Fruit fly (Drosophila melanogaster) whole organism, embryonic: ENCODE data around the gene GlyRS.

Experiments used
- Aef1 ChIP-seq: fragments of 200-800 bp; sonication (Bioruptor generic); IDR thresholded peaks from 3 replicates; pipeline ENCODE4 v1.3.6; 2022; ENCODE audit warnings: missing biosample characterization, missing genetic modification characterization
- Asciz ChIP-seq: fragments of 200-800 bp; sonication (Bioruptor generic); optimal IDR thresholded peaks from 2 replicates; lab custom pipeline; 2017; ENCODE audit warnings: missing biosample characterization, mild to moderate bottlenecking, missing genetic modification characterization, missing genetic modification reagents
- BEAF-32 ChIP-seq: fragments of 200-800 bp; sonication (Bioruptor generic); optimal IDR thresholded peaks from 3 replicates; lab custom pipeline; 2017; ENCODE audit warnings: missing biosample characterization, missing genetic modification characterization, mild to moderate bottlenecking, moderate library complexity, missing genetic modification reagents
- C15 ChIP-seq: fragments of 200-800 bp; sonication (Bioruptor generic); IDR thresholded peaks from 3 replicates; pipeline ENCODE4 v1.3.6; 2022; ENCODE audit warnings: missing biosample characterization, missing genetic modification characterization
- CG10267 ChIP-seq: fragments of 200-800 bp; sonication (Bioruptor generic); optimal IDR thresholded peaks from 2 replicates; lab custom pipeline; 2018; ENCODE audit warnings: missing biosample characterization, mild to moderate bottlenecking, missing genetic modification characterization, moderate library complexity
- CG10565 ChIP-seq: fragments of 200-800 bp; sonication (Bioruptor generic); optimal IDR thresholded peaks from 3 replicates; lab custom pipeline; 2016; ENCODE audit warnings: missing biosample characterization, mild to moderate bottlenecking, missing genetic modification characterization
- CG10959 ChIP-seq: fragments of 200-800 bp; sonication (Bioruptor generic); IDR thresholded peaks from 2 replicates; pipeline ENCODE4 v1.3.6; 2022; ENCODE audit warnings: missing biosample characterization, missing genetic modification characterization
- CG11696 ChIP-seq: fragments of 200-800 bp; sonication (Bioruptor generic); IDR thresholded peaks from 2 replicates; pipeline ENCODE4 v1.3.6; 2022; ENCODE audit warnings: missing biosample characterization, missing genetic modification characterization
- CG12769 ChIP-seq: fragments of 200-800 bp; sonication (Bioruptor generic); optimal IDR thresholded peaks from 2 replicates; lab custom pipeline; 2019; ENCODE audit warnings: missing biosample characterization, mild to moderate bottlenecking, missing genetic modification characterization, moderate library complexity
- CG13123 ChIP-seq: fragments of 200-800 bp; sonication (Bioruptor generic); optimal IDR thresholded peaks from 2 replicates; lab custom pipeline; 2016; ENCODE audit warnings: missing biosample characterization, missing genetic modification characterization
- CG13624 ChIP-seq: fragments of 200-800 bp; sonication (Bioruptor generic); optimal IDR thresholded peaks from 2 replicates; lab custom pipeline; 2016; ENCODE audit warnings: missing biosample characterization, missing genetic modification characterization
- CG13894 ChIP-seq: fragments of 200-800 bp; sonication (Bioruptor generic); optimal IDR thresholded peaks from 3 replicates; lab custom pipeline; 2018; ENCODE audit warnings: missing biosample characterization, mild to moderate bottlenecking, missing genetic modification characterization, moderate library complexity
- CG15696 ChIP-seq: fragments of 200-800 bp; sonication (Bioruptor generic); optimal IDR thresholded peaks from 2 replicates; lab custom pipeline; 2019; ENCODE audit warnings: missing biosample characterization, mild to moderate bottlenecking, missing genetic modification characterization, moderate library complexity
- CG17361 ChIP-seq: fragments of 200-800 bp; sonication (Bioruptor generic); IDR thresholded peaks from 3 replicates; pipeline ENCODE4 v1.3.6; 2022; ENCODE audit warnings: missing biosample characterization, missing genetic modification characterization
- CG17568 ChIP-seq: fragments of 200-800 bp; sonication (Bioruptor generic); optimal IDR thresholded peaks from 2 replicates; lab custom pipeline; 2018; ENCODE audit warnings: missing biosample characterization, mild to moderate bottlenecking, missing genetic modification characterization, moderate library complexity
- CG18599 ChIP-seq: fragments of 200-800 bp; sonication (Bioruptor generic); optimal IDR thresholded peaks from 3 replicates; lab custom pipeline; 2017; ENCODE audit warnings: missing biosample characterization, missing genetic modification characterization, mild to moderate bottlenecking, moderate library complexity, missing genetic modification reagents
- CG2202 ChIP-seq: fragments of 200-800 bp; sonication (Bioruptor generic); optimal IDR thresholded peaks from 2 replicates; lab custom pipeline; 2018; ENCODE audit warnings: missing biosample characterization, mild to moderate bottlenecking, missing genetic modification characterization
- CG2678 ChIP-seq: fragments of 200-800 bp; sonication (Bioruptor generic); optimal IDR thresholded peaks from 3 replicates; lab custom pipeline; 2019; ENCODE audit warnings: missing biosample characterization, mild to moderate bottlenecking, missing genetic modification characterization, moderate library complexity
- CG34376 ChIP-seq: fragments of 200-800 bp; sonication (Bioruptor generic); optimal IDR thresholded peaks from 2 replicates; lab custom pipeline; 2018; ENCODE audit warnings: missing biosample characterization, mild to moderate bottlenecking, missing genetic modification characterization
- CG3847 ChIP-seq: fragments of 200-800 bp; sonication (Bioruptor generic); IDR thresholded peaks from 2 replicates; pipeline ENCODE4 v1.3.6; 2022; ENCODE audit warnings: missing biosample characterization, missing genetic modification characterization
- CG4360 ChIP-seq: fragments of 200-800 bp; sonication (Bioruptor generic); IDR thresholded peaks from 2 replicates; pipeline ENCODE4 v1.3.6; 2022; ENCODE audit warnings: missing biosample characterization, missing genetic modification characterization
- CG4730 ChIP-seq: fragments of 200-800 bp; sonication (Bioruptor generic); IDR thresholded peaks from 2 replicates; pipeline ENCODE4 v1.3.6; 2022; ENCODE audit warnings: missing biosample characterization, missing genetic modification characterization
- CG5180 ChIP-seq: fragments of 200-800 bp; sonication (Bioruptor generic); optimal IDR thresholded peaks from 3 replicates; lab custom pipeline; 2017; ENCODE audit warnings: missing biosample characterization, missing genetic modification characterization, mild to moderate bottlenecking, moderate library complexity, missing genetic modification reagents
- CG8089 ChIP-seq: fragments of 200-800 bp; sonication (Bioruptor generic); optimal IDR thresholded peaks from 3 replicates; lab custom pipeline; 2016; ENCODE audit warnings: missing biosample characterization, missing genetic modification characterization
- CG8944 ChIP-seq: fragments of 200-800 bp; sonication (Bioruptor generic); optimal IDR thresholded peaks from 3 replicates; lab custom pipeline; 2016; ENCODE audit warnings: missing biosample characterization, missing genetic modification characterization
- Dbx ChIP-seq: fragments of 200-800 bp; sonication (Bioruptor generic); IDR thresholded peaks from 3 replicates; pipeline ENCODE4 v1.3.6; 2022; ENCODE audit warnings: missing biosample characterization, missing genetic modification characterization
- Drgx ChIP-seq: fragments of 200-800 bp; sonication (Bioruptor generic); IDR thresholded peaks from 2 replicates; pipeline ENCODE4 v1.3.6; 2022; ENCODE audit warnings: missing biosample characterization, missing genetic modification characterization
- E2f1 ChIP-seq: fragments of 200-800 bp; sonication (Bioruptor generic); IDR thresholded peaks from 2 replicates; pipeline ENCODE4 v1.3.6; 2022; ENCODE audit warnings: missing biosample characterization, missing genetic modification characterization
- Gug ChIP-seq: fragments of 200-800 bp; sonication (Bioruptor generic); IDR thresholded peaks from 4 replicates; pipeline ENCODE4 v1.3.6; 2022; ENCODE audit warnings: missing biosample characterization, missing genetic modification characterization
- Kr ChIP-seq: fragments of 200-800 bp; sonication (Bioruptor generic); optimal IDR thresholded peaks from 2 replicates; lab custom pipeline; 2017; ENCODE audit warnings: missing biosample characterization, mild to moderate bottlenecking, missing genetic modification characterization
- Oaz ChIP-seq: fragments of 200-800 bp; sonication (Bioruptor generic); IDR thresholded peaks from 2 replicates; pipeline ENCODE4 v1.3.6; 2022; ENCODE audit warnings: missing biosample characterization, missing genetic modification characterization
- Ravus ChIP-seq: fragments of 200-800 bp; sonication (Bioruptor generic); IDR thresholded peaks from 2 replicates; pipeline ENCODE4 v1.3.6; 2022; ENCODE audit warnings: missing biosample characterization, missing genetic modification characterization
- Rx ChIP-seq: fragments of 200-800 bp; sonication (Bioruptor generic); IDR thresholded peaks from 2 replicates; pipeline ENCODE4 v1.3.6; 2022; ENCODE audit warnings: missing biosample characterization, missing genetic modification characterization
- bab2 ChIP-seq: fragments of 200-800 bp; sonication (Bioruptor generic); optimal IDR thresholded peaks from 2 replicates; lab custom pipeline; 2016; ENCODE audit warnings: missing biosample characterization, missing genetic modification characterization
- chm ChIP-seq: fragments of 200-800 bp; sonication (Bioruptor generic); IDR thresholded peaks from 2 replicates; pipeline ENCODE4 v1.3.6; 2022; ENCODE audit warnings: missing biosample characterization, missing genetic modification characterization
- cwo ChIP-seq: fragments of 200-800 bp; sonication (Bioruptor generic); optimal IDR thresholded peaks from 3 replicates; lab custom pipeline; 2017; ENCODE audit warnings: missing biosample characterization, missing genetic modification characterization, mild to moderate bottlenecking, moderate library complexity, missing genetic modification reagents
- dati ChIP-seq: fragments of 200-800 bp; sonication (Bioruptor generic); IDR thresholded peaks from 2 replicates; pipeline ENCODE4 v1.3.6; 2022; ENCODE audit warnings: missing biosample characterization, missing genetic modification characterization
- dmrt11E ChIP-seq: fragments of 200-800 bp; sonication (Bioruptor generic); optimal IDR thresholded peaks from 3 replicates; lab custom pipeline; 2018; ENCODE audit warnings: missing biosample characterization, mild to moderate bottlenecking, missing genetic modification characterization, moderate library complexity
- gcm ChIP-seq: fragments of 200-800 bp; sonication (Bioruptor generic); optimal IDR thresholded peaks from 2 replicates; lab custom pipeline; 2019; ENCODE audit warnings: missing biosample characterization, mild to moderate bottlenecking, missing genetic modification characterization, moderate library complexity
- h ChIP-seq: fragments of >200 bp; optimal IDR thresholded peaks from 2 replicates; lab custom pipeline; 2017
- nmo ChIP-seq: fragments of 200-800 bp; sonication (Bioruptor generic); optimal IDR thresholded peaks from 2 replicates; lab custom pipeline; 2018; ENCODE audit warnings: missing biosample characterization, mild to moderate bottlenecking, missing genetic modification characterization, moderate library complexity
- pros ChIP-seq: fragments of 200-800 bp; sonication (Bioruptor generic); optimal IDR thresholded peaks from 3 replicates; lab custom pipeline; 2019; ENCODE audit warnings: missing biosample characterization, mild to moderate bottlenecking, missing genetic modification characterization, moderate library complexity
- ro ChIP-seq: fragments of 200-800 bp; sonication (Bioruptor generic); IDR thresholded peaks from 2 replicates; pipeline ENCODE4 v1.3.6; 2022; ENCODE audit warnings: missing biosample characterization, missing genetic modification characterization
- schlank ChIP-seq: fragments of 200-800 bp; sonication (Bioruptor generic); optimal IDR thresholded peaks from 2 replicates; lab custom pipeline; 2018; ENCODE audit warnings: missing biosample characterization, mild to moderate bottlenecking, missing genetic modification characterization
- shn ChIP-seq: fragments of 200-800 bp; sonication (Bioruptor generic); optimal IDR thresholded peaks from 3 replicates; lab custom pipeline; 2016; ENCODE audit warnings: missing biosample characterization, missing genetic modification characterization
- sisA ChIP-seq: fragments of 200-800 bp; sonication (Bioruptor generic); IDR thresholded peaks from 2 replicates; pipeline ENCODE4 v1.3.6; 2022; ENCODE audit warnings: missing biosample characterization, missing genetic modification characterization
- sob ChIP-seq: fragments of 200-800 bp; sonication (Bioruptor generic); IDR thresholded peaks from 2 replicates; pipeline ENCODE4 v1.3.6; 2022; ENCODE audit warnings: missing biosample characterization, missing genetic modification characterization
- stwl ChIP-seq: fragments of 200-800 bp; sonication (Bioruptor generic); optimal IDR thresholded peaks from 3 replicates; lab custom pipeline; 2018; ENCODE audit warnings: missing biosample characterization, mild to moderate bottlenecking, missing genetic modification characterization, moderate library complexity
- tin ChIP-seq: fragments of 200-800 bp; sonication (Bioruptor generic); optimal IDR thresholded peaks from 3 replicates; lab custom pipeline; 2016; ENCODE audit warnings: missing biosample characterization, missing genetic modification characterization
- vvl ChIP-seq: fragments of 200-800 bp; sonication (Bioruptor generic); IDR thresholded peaks from 2 replicates; pipeline ENCODE4 v1.3.6; 2022; ENCODE audit warnings: missing biosample characterization, missing genetic modification characterization
- zen ChIP-seq: fragments of 200-800 bp; sonication (Bioruptor generic); optimal IDR thresholded peaks from 3 replicates; lab custom pipeline; 2018; ENCODE audit warnings: missing biosample characterization, mild to moderate bottlenecking, missing genetic modification characterization, moderate library complexity

GlyRS gene

dm6 chr3L:15102669-15103309 lies 7.8 kb downstream of the GlyRS start (continued):
- TF ChIP-seq C15 (GFP tag; lab: Robert Waterston, UW) (no peak), bab2 (GFP tag; lab: Kevin White, UChicago) (no peak), sisA (GFP tag; lab: Robert Waterston, UW) (no peak; the same call in 1 of the 2 replicates), zen (tag; lab: Kevin White, UChicago) (no peak), CG3847 (GFP tag; lab: Robert Waterston, UW) (no peak), stwl (tag; lab: Kevin White, UChicago) (no peak), Oaz (no peak), nmo (GFP tag; lab: Kevin White, UChicago) (no peak), gcm (no peak), vvl (0 out of 2 replicates have a peak, but pooled peaks have one; percentile 15), CG4360 (no peak), pros (no peak), Rx (GFP tag; lab: Robert Waterston, UW) (no peak), CG10959 (GFP tag; lab: Robert Waterston, UW) (no peak), cwo (GFP tag; lab: Kevin White, UChicago) (no peak), ro (no peak), Dbx (GFP tag; lab: Robert Waterston, UW) (no peak), BEAF-32 (GFP tag; lab: Kevin White, UChicago) (no peak), CG10565 (GFP tag; lab: Kevin White, UChicago) (no peak), dati (GFP tag; lab: Robert Waterston, UW) (no peak), chm (GFP tag; lab: Robert Waterston, UW) (no peak), CG13123 (no peak), CG4730 (GFP tag; lab: Robert Waterston, UW) (no peak), CG2202 (tag; lab: Kevin White, UChicago) (no peak), CG13894 (no peak), sob (0 out of 2 replicates have a peak, but pooled peaks have one; percentile 15), CG2678 (tag; lab: Kevin White, UChicago) (peak; percentile 24), Gug (GFP tag; lab: Robert Waterston, UW) (no peak), CG17568 (GFP tag; lab: Kevin White, UChicago) (no peak), CG18599 (GFP tag; lab: Kevin White, UChicago) (peak; percentile 36), CG12769 (tag; lab: Kevin White, UChicago) (no peak), CG34376 (GFP tag; lab: Kevin White, UChicago) (no peak), CG15696 (tag; lab: Kevin White, UChicago) (no peak), CG5180 (GFP tag; lab: Kevin White, UChicago) (no peak), CG8089 (GFP tag; lab: Kevin White, UChicago) (no peak), Ravus (GFP tag; lab: Robert Waterston, UW) (no peak), Asciz (no peak), schlank (tag; lab: Kevin White, UChicago) (no peak), Aef1 (GFP tag; lab: Robert Waterston, UW) (no peak), CG10267 (tag; lab: Kevin White, UChicago) (no peak), E2f1 (GFP tag; lab: Robert Waterston, UW) (no peak), Drgx (GFP tag; lab: Robert Waterston, UW) (no peak; the same call in 1 of the 2 replicates), CG13624 (GFP tag; lab: Kevin White, UChicago) (no peak), shn (GFP tag; lab: Kevin White, UChicago) (no peak), h (lab: Kevin White, UChicago) (no peak), tin (GFP tag; lab: Kevin White, UChicago) (no peak), dmrt11E (tag; lab: Kevin White, UChicago) (no peak), Kr (GFP tag; lab: Kevin White, UChicago) (no peak), CG8944 (no peak), CG11696 (GFP tag; lab: Robert Waterston, UW) (no peak), CG17361 (no peak)
